Worm (Caenorhabditis elegans) whole organism, mixed stage, embryonic: ENCODE data around the gene nspb-8.

Experiments used
- M03D4.4 ChIP-seq: sonication (generic microtip); optimal IDR thresholded peaks from 2 replicates; lab custom pipeline; 2017; ENCODE audit warnings: mild to moderate bottlenecking, missing genetic modification characterization, missing compliant biosample characterization
- bed-3 ChIP-seq: fragments of 200-800 bp; sonication (Bioruptor generic); optimal IDR thresholded peaks from 3 replicates; lab custom pipeline; 2018; ENCODE audit warnings: mild to moderate bottlenecking, missing genetic modification characterization, moderate library complexity, missing compliant biosample characterization
- blmp-1 ChIP-seq: fragments of 150-350 bp; optimal IDR thresholded peaks from 2 replicates; lab custom pipeline; 2014; ENCODE audit warnings: missing biosample characterization, missing genetic modification characterization
- ceh-39 ChIP-seq: fragments of 150-350 bp; optimal IDR thresholded peaks from 2 replicates; lab custom pipeline; 2014; ENCODE audit warnings: missing biosample characterization, missing genetic modification characterization
- ceh-43 ChIP-seq: fragments of 200-800 bp; sonication (Bioruptor generic); optimal IDR thresholded peaks from 2 replicates; lab custom pipeline; 2018; ENCODE audit warnings: mild to moderate bottlenecking, missing genetic modification characterization, moderate library complexity, missing compliant biosample characterization
- ceh-83 ChIP-seq: fragments of 200-800 bp; sonication (Bioruptor generic); optimal IDR thresholded peaks from 2 replicates; lab custom pipeline; 2018; ENCODE audit warnings: mild to moderate bottlenecking, missing genetic modification characterization, missing compliant biosample characterization
- ces-1 ChIP-seq: fragments of 150-350 bp; optimal IDR thresholded peaks from 2 replicates; lab custom pipeline; 2014; ENCODE audit warnings: missing biosample characterization, missing genetic modification reagents, missing genetic modification characterization
- cnd-1 ChIP-seq: fragments of 200-800 bp; sonication (Bioruptor generic); optimal IDR thresholded peaks from 2 replicates; lab custom pipeline; 2018; ENCODE audit warnings: mild to moderate bottlenecking, missing genetic modification characterization, missing compliant biosample characterization
- elt-3 ChIP-seq: fragments of 150-350 bp; optimal IDR thresholded peaks from 2 replicates; lab custom pipeline; 2014; ENCODE audit warnings: missing biosample characterization, missing genetic modification characterization
- flh-1 ChIP-seq: fragments of 200-800 bp; sonication (Bioruptor generic); optimal IDR thresholded peaks from 2 replicates; lab custom pipeline; 2018; ENCODE audit warnings: mild to moderate bottlenecking, missing genetic modification characterization, moderate library complexity, missing compliant biosample characterization
- ham-2 ChIP-seq: fragments of 200-800 bp; sonication (Bioruptor generic); optimal IDR thresholded peaks from 2 replicates; lab custom pipeline; 2018; ENCODE audit warnings: mild to moderate bottlenecking, missing genetic modification characterization, missing compliant biosample characterization
- hlh-1 ChIP-seq: fragments of 150-350 bp; optimal IDR thresholded peaks from 2 replicates; lab custom pipeline; 2014; ENCODE audit warnings: missing biosample characterization, missing genetic modification reagents, missing genetic modification characterization
- lin-13 ChIP-seq: fragments of 150-350 bp; optimal IDR thresholded peaks from 2 replicates; lab custom pipeline; 2014; ENCODE audit warnings: missing biosample characterization, missing genetic modification characterization
- lin-32 ChIP-seq: fragments of 200-800 bp; sonication (Bioruptor generic); optimal IDR thresholded peaks from 2 replicates; lab custom pipeline; 2018; ENCODE audit warnings: mild to moderate bottlenecking, missing genetic modification characterization, missing compliant biosample characterization
- lsy-2 ChIP-seq: fragments of 150-350 bp; optimal IDR thresholded peaks from 2 replicates; lab custom pipeline; 2014; ENCODE audit warnings: missing biosample characterization, missing genetic modification characterization
- mab-5 ChIP-seq: fragments of 150-350 bp; optimal IDR thresholded peaks from 2 replicates; lab custom pipeline; 2014; ENCODE audit warnings: missing biosample characterization, missing genetic modification characterization
- mep-1 ChIP-seq: fragments of 150-350 bp; optimal IDR thresholded peaks from 2 replicates; lab custom pipeline; 2017; ENCODE audit warnings: missing biosample characterization, missing genetic modification reagents, missing genetic modification characterization, inconsistent platforms
- mls-2 ChIP-seq: sonication (generic microtip); optimal IDR thresholded peaks from 2 replicates; lab custom pipeline; 2016; ENCODE audit warnings: mild to moderate bottlenecking, missing genetic modification characterization, moderate library complexity, missing compliant biosample characterization
- nhr-12 ChIP-seq: fragments of 150-350 bp; optimal IDR thresholded peaks from 2 replicates; lab custom pipeline; 2014; ENCODE audit warnings: missing biosample characterization, missing genetic modification characterization
- nhr-2 ChIP-seq: fragments of 150-350 bp; optimal IDR thresholded peaks from 2 replicates; lab custom pipeline; 2014; ENCODE audit warnings: missing biosample characterization, missing genetic modification characterization
- nhr-237 ChIP-seq: fragments of 150-350 bp; optimal IDR thresholded peaks from 2 replicates; lab custom pipeline; 2014; ENCODE audit warnings: missing biosample characterization, missing genetic modification characterization
- nhr-28 ChIP-seq: fragments of 150-350 bp; optimal IDR thresholded peaks from 2 replicates; lab custom pipeline; 2014; ENCODE audit warnings: missing biosample characterization, missing genetic modification characterization
- pha-4 ChIP-seq: fragments of 150-350 bp; optimal IDR thresholded peaks from 2 replicates; lab custom pipeline; 2018; ENCODE audit warnings: missing biosample characterization, missing genetic modification reagents, missing genetic modification characterization
- sem-2 ChIP-seq: fragments of 200-800 bp; sonication (Bioruptor generic); optimal IDR thresholded peaks from 2 replicates; lab custom pipeline; 2018; ENCODE audit warnings: mild to moderate bottlenecking, missing genetic modification characterization, missing compliant biosample characterization
- snpc-4 ChIP-seq: fragments of 150-350 bp; optimal IDR thresholded peaks from 2 replicates; lab custom pipeline; 2014; ENCODE audit warnings: missing biosample characterization, missing genetic modification characterization
- sptf-1 ChIP-seq: sonication (generic microtip); optimal IDR thresholded peaks from 2 replicates; lab custom pipeline; 2017; ENCODE audit warnings: mild to moderate bottlenecking, missing genetic modification characterization, moderate library complexity, missing compliant biosample characterization
- tbx-8 ChIP-seq: fragments of 200-800 bp; sonication (Bioruptor generic); optimal IDR thresholded peaks from 2 replicates; lab custom pipeline; 2018; ENCODE audit warnings: mild to moderate bottlenecking, missing genetic modification characterization, moderate library complexity, missing compliant biosample characterization
- unc-120 ChIP-seq: sonication (generic microtip); optimal IDR thresholded peaks from 2 replicates; lab custom pipeline; 2017; ENCODE audit warnings: missing genetic modification characterization, missing compliant biosample characterization; ENCODE audit not compliant: poor library complexity, severe bottlenecking
- unc-39 ChIP-seq: fragments of 150-350 bp; optimal IDR thresholded peaks from 2 replicates; lab custom pipeline; 2014; ENCODE audit warnings: missing biosample characterization, missing genetic modification characterization
- unc-62 ChIP-seq: fragments of 150-350 bp; optimal IDR thresholded peaks from 2 replicates; lab custom pipeline; 2014; ENCODE audit warnings: missing biosample characterization, missing genetic modification reagents, missing genetic modification characterization
- zip-8 ChIP-seq: fragments of 150-350 bp; optimal IDR thresholded peaks from 2 replicates; lab custom pipeline; 2014; ENCODE audit warnings: missing biosample characterization, missing genetic modification characterization
- ztf-11 ChIP-seq: fragments of 150-350 bp; optimal IDR thresholded peaks from 2 replicates; lab custom pipeline; 2014; ENCODE audit warnings: missing biosample characterization, missing genetic modification characterization

nspb-8 gene

DNA sequence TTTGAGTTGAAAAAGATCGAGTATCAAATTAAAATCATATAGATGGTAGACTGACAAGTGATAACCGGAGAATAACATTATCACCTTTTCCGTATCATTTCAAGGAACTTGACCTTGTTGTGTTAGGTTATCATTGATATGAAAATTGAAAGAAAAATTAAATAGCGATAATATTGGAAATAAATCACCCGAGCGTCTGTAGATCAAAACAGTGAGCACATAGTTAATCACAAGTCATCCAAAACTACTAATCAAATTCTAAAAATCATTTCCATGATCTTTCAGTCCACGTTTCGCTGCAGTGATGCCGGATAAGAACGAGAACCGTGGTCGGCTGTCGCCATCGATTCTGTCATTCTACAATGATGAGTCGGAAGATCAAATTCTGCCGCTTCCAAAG, 39.4 kb upstream of the nspb-8 start:
- TF ChIP-seq zip-8 (no peak), ztf-11 (tag; lab: Kevin White, UChicago) (no peak), nhr-2 (tag; lab: Kevin White, UChicago) (no peak), tbx-8 (GFP tag; lab: Kevin White, UChicago) (no peak), mep-1 (tag; lab: Kevin White, UChicago) (no peak), mls-2 (no peak), unc-39 (tag; lab: Kevin White, UChicago) (no peak), bed-3 (GFP tag; lab: Kevin White, UChicago) (no peak), cnd-1 (tag; lab: Kevin White, UChicago) (no peak), ces-1 (no peak), lin-13 (tag; lab: Kevin White, UChicago) (no peak), flh-1 (GFP tag; lab: Kevin White, UChicago) (no peak)
- TF ChIP-seq, all 35 proteins: peak for 0

DNA sequence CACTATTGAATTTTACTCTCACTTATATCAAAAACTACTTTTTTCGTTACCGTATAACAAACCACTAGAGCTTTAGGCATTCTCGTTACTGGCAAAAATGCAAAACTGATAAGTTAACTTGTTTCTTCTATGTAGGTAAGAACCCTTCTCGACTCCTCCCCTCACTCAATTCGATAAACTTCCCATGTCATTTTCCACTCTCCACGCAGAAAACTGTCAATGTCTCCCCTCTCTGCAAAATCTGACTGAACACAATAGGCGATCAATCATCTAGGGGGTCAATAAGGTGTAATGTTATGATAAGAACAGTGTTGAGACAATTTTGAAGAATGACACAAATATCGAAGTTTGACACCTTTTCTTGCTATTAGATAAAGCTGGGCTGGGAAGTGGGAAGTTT, 38.3 kb upstream of the nspb-8 start:
- no peak for TF ChIP-seq zip-8
- no peak for TF ChIP-seq snpc-4 (tag; lab: Kevin White, UChicago)

DNA sequence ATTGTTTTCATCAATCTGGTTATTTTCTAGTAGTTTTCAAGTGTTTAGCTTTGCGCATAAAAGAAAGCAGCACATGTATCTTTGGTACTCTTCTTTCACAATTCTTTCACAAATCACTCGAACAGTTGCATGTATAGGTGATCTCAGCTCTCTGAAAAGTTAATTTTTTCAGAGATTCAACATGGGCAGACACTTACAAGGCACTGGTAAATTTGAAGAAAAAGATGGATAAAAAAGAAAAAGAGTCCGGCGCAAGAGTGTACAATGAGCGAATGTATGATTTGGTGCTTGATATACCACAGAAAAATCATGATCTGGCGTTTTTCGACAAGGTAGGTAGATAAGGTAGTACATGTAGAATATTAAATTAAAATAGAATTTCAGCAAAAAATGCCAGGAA, 37.7 kb upstream of the nspb-8 start:
- TF ChIP-seq nhr-28 (no peak), unc-62 (GFP tag; lab: Kevin White, UChicago) (no peak), lsy-2 (tag; lab: Kevin White, UChicago) (no peak), lin-32 (GFP tag; lab: Kevin White, UChicago) (no peak), ceh-43 (GFP tag; lab: Kevin White, UChicago) (no peak), nhr-237 (tag; lab: Kevin White, UChicago) (no peak), nhr-2 (tag; lab: Kevin White, UChicago) (no peak), sptf-1 (tag; lab: Kevin White, UChicago) (no peak), ham-2 (GFP tag; lab: Kevin White, UChicago) (no peak), ces-1 (no peak), M03D4.4 (tag; lab: Kevin White, UChicago) (no peak), nhr-12 (tag; lab: Kevin White, UChicago) (no peak), ceh-83 (GFP tag; lab: Kevin White, UChicago) (no peak), pha-4 (tag; lab: Kevin White, UChicago) (no peak), ceh-39 (tag; lab: Kevin White, UChicago) (no peak), flh-1 (GFP tag; lab: Kevin White, UChicago) (no peak)

DNA sequence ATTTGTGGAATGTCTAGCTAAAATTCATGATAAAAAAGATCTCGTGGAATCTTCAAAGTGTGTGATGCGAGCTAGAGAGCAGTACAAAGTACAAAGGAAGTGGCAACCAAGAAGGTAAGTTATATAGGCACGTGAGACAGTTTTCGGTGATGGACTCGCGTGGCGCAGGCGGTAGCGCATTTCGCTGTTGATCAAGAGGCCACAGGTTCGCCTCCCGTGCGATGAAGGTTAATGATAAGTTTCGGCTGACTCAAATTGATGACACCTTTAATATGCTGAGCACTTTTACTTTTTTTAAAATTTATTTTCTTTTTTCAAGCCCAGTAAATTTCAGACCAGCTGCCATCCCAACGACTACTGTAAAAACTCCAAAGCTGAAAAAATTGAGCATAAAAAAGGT, 36.5 kb upstream of the nspb-8 start:
- TF ChIP-seq hlh-1 (tag; lab: Kevin White, UChicago) (no peak), tbx-8 (GFP tag; lab: Kevin White, UChicago) (no peak), sem-2 (no peak), ham-2 (GFP tag; lab: Kevin White, UChicago) (no peak), ceh-43 (GFP tag; lab: Kevin White, UChicago) (no peak), nhr-28 (no peak), nhr-2 (tag; lab: Kevin White, UChicago) (no peak), snpc-4 (tag; lab: Kevin White, UChicago) (no peak), mls-2 (no peak), flh-1 (GFP tag; lab: Kevin White, UChicago) (no peak), mab-5 (tag; lab: Kevin White, UChicago) (no peak), nhr-237 (tag; lab: Kevin White, UChicago) (no peak), mep-1 (tag; lab: Kevin White, UChicago) (no peak), ceh-39 (tag; lab: Kevin White, UChicago) (no peak), lsy-2 (tag; lab: Kevin White, UChicago) (no peak), unc-62 (GFP tag; lab: Kevin White, UChicago) (no peak), lin-32 (GFP tag; lab: Kevin White, UChicago) (no peak), sptf-1 (tag; lab: Kevin White, UChicago) (no peak)
- TF ChIP-seq, all 35 proteins: peak for 0

DNA sequence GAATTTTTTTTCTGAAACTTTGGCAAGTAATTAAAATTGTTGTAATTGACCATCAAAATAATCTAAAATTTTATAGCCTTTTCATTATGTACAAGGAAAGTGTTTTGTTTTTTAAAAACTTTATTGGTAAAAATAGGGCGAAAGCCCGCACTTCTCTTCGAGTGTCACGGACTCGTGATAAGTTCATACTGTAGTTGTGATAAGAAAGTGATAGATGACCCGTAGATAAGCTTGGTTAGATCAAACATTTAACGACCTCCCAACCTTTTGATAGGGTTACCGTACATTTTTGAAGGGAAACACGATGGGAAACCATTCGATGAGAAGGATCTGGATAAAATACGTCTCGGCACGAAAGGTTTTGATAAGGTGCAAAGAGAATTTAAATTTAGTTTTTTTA, 36.0 kb upstream of the nspb-8 start:
- no peak for TF ChIP-seq unc-62 (GFP tag; lab: Kevin White, UChicago)
- no peak for TF ChIP-seq ces-1
- TF ChIP-seq ceh-39 (tag; lab: Kevin White, UChicago): no peak
- no peak for TF ChIP-seq pha-4 (tag; lab: Kevin White, UChicago)
- no peak for TF ChIP-seq elt-3 (tag; lab: Kevin White, UChicago)
- no peak for TF ChIP-seq nhr-2 (tag; lab: Kevin White, UChicago)
- no peak for TF ChIP-seq blmp-1 (tag; lab: Kevin White, UChicago)
- no peak for TF ChIP-seq bed-3 (GFP tag; lab: Kevin White, UChicago)
- no peak for TF ChIP-seq unc-120 (tag; lab: Kevin White, UChicago)
- TF ChIP-seq ztf-11 (tag; lab: Kevin White, UChicago): no peak
- TF ChIP-seq hlh-1 (tag; lab: Kevin White, UChicago): no peak
- no peak for TF ChIP-seq sptf-1 (tag; lab: Kevin White, UChicago)
- TF ChIP-seq lsy-2 (tag; lab: Kevin White, UChicago): no peak
- TF ChIP-seq tbx-8 (GFP tag; lab: Kevin White, UChicago): no peak
- TF ChIP-seq ceh-83 (GFP tag; lab: Kevin White, UChicago): no peak
- no peak for TF ChIP-seq M03D4.4 (tag; lab: Kevin White, UChicago)
- TF ChIP-seq sem-2: no peak
- TF ChIP-seq mls-2: no peak
- no peak for TF ChIP-seq lin-13 (tag; lab: Kevin White, UChicago)
- TF ChIP-seq snpc-4 (tag; lab: Kevin White, UChicago): no peak
